Fruit fly (Drosophila melanogaster): ENCODE data around the gene Dyrk2.

- no peak for TF ChIP-seq CG33017 (tag; optimal IDR thresholded peaks at IDR 0.05)
- no peak for TF ChIP-seq kay (GFP tag; ENCODE audit: borderline replicate concordance)
- no peak for TF ChIP-seq Clk (GFP tag; optimal IDR thresholded peaks at IDR 0.05)
- no peak for TF ChIP-seq CG12768 (GFP tag; optimal IDR thresholded peaks at IDR 0.05)
- no peak for TF ChIP-seq CG5204 (GFP tag; optimal IDR thresholded peaks at IDR 0.05)
- no peak for TF ChIP-seq CG14711 (tag; optimal IDR thresholded peaks at IDR 0.05)
- TF ChIP-seq CG7045 (GFP tag; optimal IDR thresholded peaks at IDR 0.05), result no peak
- TF ChIP-seq cnc (optimal IDR thresholded peaks at IDR 0.05), result no peak
- no peak for TF ChIP-seq bab1 (GFP tag; optimal IDR thresholded peaks at IDR 0.05)
- TF ChIP-seq Crg-1 (GFP tag; optimal IDR thresholded peaks at IDR 0.05), result no peak
- no peak for TF ChIP-seq Hr96 (GFP tag; optimal IDR thresholded peaks at IDR 0.05)
- no peak for TF ChIP-seq ovo (GFP tag; optimal IDR thresholded peaks at IDR 0.05)
- TF ChIP-seq CG1620 (GFP tag; optimal IDR thresholded peaks at IDR 0.05), result no peak
- TF ChIP-seq Mnt (GFP tag; optimal IDR thresholded peaks at IDR 0.05), result no peak
Measured at dm6 chr2L:14273540-14273939, 39.6 kb upstream of the Dyrk2 start.
